Worm (Caenorhabditis elegans): Measurements from ENCODE around the gene F19H6.5.

DNA sequence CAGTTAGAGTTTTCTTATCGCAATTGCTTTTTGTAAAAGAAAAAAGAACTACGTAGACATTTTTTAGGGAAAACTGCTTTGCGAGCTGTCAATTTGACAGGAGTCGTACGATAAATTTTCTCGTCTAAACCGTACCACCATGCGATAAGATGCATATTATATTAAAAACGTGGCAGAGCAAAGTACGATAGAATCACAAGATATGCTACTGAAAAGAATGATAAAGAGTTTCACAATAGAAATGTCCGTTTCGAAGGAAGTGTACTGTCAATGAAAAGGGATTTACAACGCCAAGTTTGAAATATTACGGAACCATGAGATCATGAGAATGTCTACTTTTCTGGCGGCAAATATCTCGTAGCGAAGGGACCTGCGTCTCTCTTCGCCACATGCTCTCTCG lies at the start of gene F19H6.5:
- TF ChIP-seq tab-1 (GFP tag; IDR thresholded peaks at IDR 0.05): no peak
- TF ChIP-seq med-1 (GFP tag; optimal IDR thresholded peaks at IDR 0.05; ENCODE audit: insufficient read depth): no peak
- TF ChIP-seq cog-1 (tag; optimal IDR thresholded peaks at IDR 0.05): no peak
- TF ChIP-seq ztf-23 (GFP tag; IDR thresholded peaks at IDR 0.05): no peak
- TF ChIP-seq ref-1 (GFP tag; conservative IDR thresholded peaks at IDR 0.05): no peak
- TF ChIP-seq T22C8.4 (GFP tag; IDR thresholded peaks at IDR 0.05): no peak
- TF ChIP-seq ztf-29 (GFP tag; IDR thresholded peaks at IDR 0.05): no peak
- no peak for TF ChIP-seq flt-1 (GFP tag; IDR thresholded peaks at IDR 0.05)
- no peak for TF ChIP-seq klf-2 (GFP tag; conservative IDR thresholded peaks at IDR 0.05)

Data from whole organism, midembryonic.